Fruit fly (Drosophila melanogaster): Measurements from ENCODE around the gene Vps13D.

- no peak for TF ChIP-seq spab (GFP tag; optimal IDR thresholded peaks at IDR 0.05)
- no peak for TF ChIP-seq CG15336 (GFP tag; IDR thresholded peaks at IDR 0.05)
- TF ChIP-seq Hr39 (GFP tag; optimal IDR thresholded peaks at IDR 0.05) = no peak
- TF ChIP-seq CG6792 (GFP tag; optimal IDR thresholded peaks at IDR 0.05) = no peak
- TF ChIP-seq CG4318 (GFP tag; optimal IDR thresholded peaks at IDR 0.05) = no peak
- no peak for TF ChIP-seq Lpt (GFP tag; optimal IDR thresholded peaks at IDR 0.05)
Measured at dm6 chr3L:12705377-12705776, 49.5 kb upstream of the Vps13D start.
